Worm (Caenorhabditis elegans): ENCODE measurements around the gene kynu-1.

DNA sequence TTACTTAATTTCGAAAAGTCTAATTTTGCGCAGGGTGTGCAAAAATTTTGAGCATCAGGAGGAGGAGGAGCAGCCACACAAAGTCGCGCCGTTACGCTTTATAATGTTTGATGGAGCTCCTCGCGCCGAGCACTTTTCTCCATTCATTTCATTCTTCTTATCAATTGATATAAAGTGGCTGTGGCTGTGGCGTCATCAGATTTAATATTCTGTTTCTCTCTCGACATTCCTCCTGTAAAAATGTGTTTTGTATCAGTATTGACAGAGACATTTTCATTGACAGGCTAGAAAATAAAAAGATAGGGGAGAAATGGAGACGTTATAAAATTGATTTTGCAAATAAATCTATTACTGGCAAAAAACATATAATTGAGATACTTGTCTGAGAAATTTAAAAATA lies 20.1 kb upstream of the kynu-1 start:
- TF ChIP-seq swsn-7 (tag; optimal IDR thresholded peaks at IDR 0.05) (no peak), unc-130 (tag; optimal IDR thresholded peaks at IDR 0.05) (no peak), ztf-11 (tag; optimal IDR thresholded peaks at IDR 0.05) (no peak), snpc-4 (tag; optimal IDR thresholded peaks at IDR 0.05) (no peak)

Measured in whole organism, L1 larva.